Fruit fly (Drosophila melanogaster) whole organism, embryonic: Measurements from ENCODE around the gene CG17264.
A peak's percentile ranks its signal among the peaks of the same experiment; 100 is the strongest.

Experiments
- Atf-2 ChIP-seq: fragments of 200-800 bp; sonication (Bioruptor generic); optimal IDR thresholded peaks from 2 replicates; lab custom pipeline; 2016; ENCODE audit warnings: missing biosample characterization, missing genetic modification characterization
- Atf3 ChIP-seq: fragments of 200-800 bp; sonication (Bioruptor generic); optimal IDR thresholded peaks from 3 replicates; lab custom pipeline; 2016; ENCODE audit warnings: missing biosample characterization, missing genetic modification characterization
- CG10147 ChIP-seq: fragments of 200-800 bp; sonication (Bioruptor generic); optimal IDR thresholded peaks from 2 replicates; lab custom pipeline; 2019; ENCODE audit warnings: missing biosample characterization, mild to moderate bottlenecking, missing genetic modification characterization, moderate library complexity
- CG1024 ChIP-seq: fragments of 200-800 bp; sonication (Bioruptor generic); IDR thresholded peaks from 2 replicates; pipeline ENCODE4 v1.3.6; 2022; ENCODE audit warnings: missing biosample characterization, missing genetic modification characterization
- CG10321 ChIP-seq: fragments of 200-800 bp; sonication (Bioruptor generic); IDR thresholded peaks from 2 replicates; pipeline ENCODE4 v1.3.6; 2022; ENCODE audit warnings: missing biosample characterization, missing genetic modification characterization
- CG13123 ChIP-seq: fragments of 200-800 bp; sonication (Bioruptor generic); optimal IDR thresholded peaks from 2 replicates; lab custom pipeline; 2016; ENCODE audit warnings: missing biosample characterization, missing genetic modification characterization
- CG13775 ChIP-seq: fragments of 200-800 bp; sonication (Bioruptor generic); optimal IDR thresholded peaks from 3 replicates; lab custom pipeline; 2017; ENCODE audit warnings: missing biosample characterization, mild to moderate bottlenecking, missing genetic modification characterization
- CG15601 ChIP-seq: fragments of 200-800 bp; sonication (Bioruptor generic); optimal IDR thresholded peaks from 3 replicates; lab custom pipeline; 2019; ENCODE audit warnings: missing biosample characterization, mild to moderate bottlenecking, missing genetic modification characterization, moderate library complexity
- CG1647 ChIP-seq: fragments of 200-800 bp; sonication (Bioruptor generic); optimal IDR thresholded peaks from 3 replicates; lab custom pipeline; 2016; ENCODE audit warnings: missing biosample characterization, missing genetic modification characterization
- CG17361 ChIP-seq: fragments of 200-800 bp; sonication (Bioruptor generic); IDR thresholded peaks from 3 replicates; pipeline ENCODE4 v1.3.6; 2022; ENCODE audit warnings: missing biosample characterization, missing genetic modification characterization
- CG17612 ChIP-seq: fragments of 200-800 bp; sonication (Bioruptor generic); IDR thresholded peaks from 2 replicates; pipeline ENCODE4 v1.3.6; 2022; ENCODE audit warnings: missing biosample characterization, missing genetic modification characterization
- CG18262 ChIP-seq: fragments of 200-800 bp; optimal IDR thresholded peaks from 3 replicates; lab custom pipeline; 2019; ENCODE audit warnings: missing biosample characterization, mild to moderate bottlenecking, missing genetic modification characterization, moderate library complexity
- CG1832 ChIP-seq: fragments of 200-800 bp; sonication (Bioruptor generic); optimal IDR thresholded peaks from 2 replicates; lab custom pipeline; 2017; ENCODE audit warnings: missing biosample characterization, mild to moderate bottlenecking, missing genetic modification characterization, inconsistent platforms
- CG2712 ChIP-seq: fragments of 200-800 bp; optimal IDR thresholded peaks from 3 replicates; lab custom pipeline; 2019; ENCODE audit warnings: missing biosample characterization, mild to moderate bottlenecking, missing genetic modification characterization, moderate library complexity
- CG30403 ChIP-seq: fragments of 200-800 bp; sonication (Bioruptor generic); optimal IDR thresholded peaks from 3 replicates; lab custom pipeline; 2016; ENCODE audit warnings: missing biosample characterization, missing genetic modification characterization
- CG3065 ChIP-seq: fragments of 200-800 bp; sonication (Bioruptor generic); optimal IDR thresholded peaks from 2 replicates; lab custom pipeline; 2016; ENCODE audit warnings: missing biosample characterization, missing genetic modification characterization
- CG4360 ChIP-seq: fragments of 200-800 bp; sonication (Bioruptor generic); IDR thresholded peaks from 2 replicates; pipeline ENCODE4 v1.3.6; 2022; ENCODE audit warnings: missing biosample characterization, missing genetic modification characterization
- CG7271 ChIP-seq: fragments of 200-800 bp; sonication (Bioruptor generic); optimal IDR thresholded peaks from 2 replicates; lab custom pipeline; 2018; ENCODE audit warnings: missing biosample characterization, mild to moderate bottlenecking, missing genetic modification characterization, moderate library complexity
- CG7745 ChIP-seq: fragments of 200-800 bp; sonication (Bioruptor generic); optimal IDR thresholded peaks from 2 replicates; lab custom pipeline; 2018; ENCODE audit warnings: missing biosample characterization, mild to moderate bottlenecking, missing genetic modification characterization, moderate library complexity
- CG8281 ChIP-seq: fragments of 200-800 bp; sonication (Bioruptor generic); optimal IDR thresholded peaks from 2 replicates; lab custom pipeline; 2018; ENCODE audit warnings: missing biosample characterization, mild to moderate bottlenecking, missing genetic modification characterization, moderate library complexity
- CG9876 ChIP-seq: fragments of 200-800 bp; sonication (Bioruptor generic); optimal IDR thresholded peaks from 2 replicates; lab custom pipeline; 2016; ENCODE audit warnings: missing biosample characterization, missing genetic modification characterization
- Dip2 ChIP-seq: fragments of 200-800 bp; sonication (Bioruptor generic); IDR thresholded peaks from 2 replicates; pipeline ENCODE4 v1.3.6; 2022; ENCODE audit warnings: missing biosample characterization, missing genetic modification characterization
- Dip3 ChIP-seq: fragments of 200-800 bp; sonication (Bioruptor generic); optimal IDR thresholded peaks from 3 replicates; lab custom pipeline; 2016; ENCODE audit warnings: missing biosample characterization, missing genetic modification characterization
- Dll ChIP-seq: fragments of 200-800 bp; sonication (Bioruptor generic); IDR thresholded peaks from 4 replicates; pipeline ENCODE4 v1.3.6; 2022; ENCODE audit warnings: missing biosample characterization, missing genetic modification characterization; ENCODE audit not compliant: partially characterized antibody
- Doc3 ChIP-seq: fragments of 200-800 bp; sonication (Bioruptor generic); IDR thresholded peaks from 3 replicates; pipeline ENCODE4 v1.3.6; 2022; ENCODE audit warnings: missing biosample characterization, missing genetic modification characterization; ENCODE audit not compliant: partially characterized antibody
- Ets65A ChIP-seq: fragments of 200-800 bp; sonication (Bioruptor generic); peaks from one replicate; lab custom pipeline; 2016; ENCODE audit warnings: missing biosample characterization, missing genetic modification characterization
- Hey ChIP-seq: fragments of 200-800 bp; sonication (Bioruptor generic); optimal IDR thresholded peaks from 3 replicates; lab custom pipeline; 2018; ENCODE audit warnings: missing biosample characterization, mild to moderate bottlenecking, missing genetic modification characterization
- HmgZ ChIP-seq: fragments of 200-800 bp; sonication (Bioruptor generic); optimal IDR thresholded peaks from 2 replicates; lab custom pipeline; 2018; ENCODE audit warnings: missing biosample characterization, mild to moderate bottlenecking, missing genetic modification characterization
- Lhr ChIP-seq: fragments of 200-800 bp; sonication (Bioruptor generic); optimal IDR thresholded peaks from 3 replicates; lab custom pipeline; 2017; ENCODE audit warnings: mild to moderate bottlenecking, missing biosample characterization, missing genetic modification reagents, missing genetic modification characterization
- Med ChIP-seq: fragments of 200-800 bp; sonication (Bioruptor generic); peaks from one replicate; lab custom pipeline; 2016; ENCODE audit warnings: missing biosample characterization, missing genetic modification characterization, mild to moderate bottlenecking, inconsistent platforms, moderate library complexity
- Mes4 ChIP-seq: fragments of 200-800 bp; sonication (Bioruptor generic); optimal IDR thresholded peaks from 2 replicates; lab custom pipeline; 2016; ENCODE audit warnings: missing biosample characterization, missing genetic modification characterization
- NC2α ChIP-seq: fragments of 200-800 bp; sonication (Bioruptor generic); optimal IDR thresholded peaks from 2 replicates; lab custom pipeline; 2016; ENCODE audit warnings: missing biosample characterization, missing genetic modification characterization
- NfI ChIP-seq: fragments of 200-800 bp; sonication (Bioruptor generic); optimal IDR thresholded peaks from 3 replicates; lab custom pipeline; 2018; ENCODE audit warnings: missing biosample characterization, mild to moderate bottlenecking, missing genetic modification characterization, moderate library complexity
- Optix ChIP-seq: fragments of 200-800 bp; sonication (Bioruptor generic); IDR thresholded peaks from 3 replicates; pipeline ENCODE4 v1.3.6; 2022; ENCODE audit warnings: missing biosample characterization, missing genetic modification characterization
- Ravus ChIP-seq: fragments of 200-800 bp; sonication (Bioruptor generic); IDR thresholded peaks from 2 replicates; pipeline ENCODE4 v1.3.6; 2022; ENCODE audit warnings: missing biosample characterization, missing genetic modification characterization
- TFAM ChIP-seq: fragments of 200-800 bp; sonication (Bioruptor generic); optimal IDR thresholded peaks from 2 replicates; lab custom pipeline; 2017; ENCODE audit warnings: missing biosample characterization, missing genetic modification characterization, inconsistent platforms
- ash1 ChIP-seq: fragments of 200-800 bp; sonication (Bioruptor generic); optimal IDR thresholded peaks from 2 replicates; lab custom pipeline; 2018; ENCODE audit warnings: missing biosample characterization, mild to moderate bottlenecking, missing genetic modification characterization
- br ChIP-seq: fragments of >200 bp; optimal IDR thresholded peaks from 2 replicates; lab custom pipeline; 2017
- chinmo ChIP-seq: fragments of 200-800 bp; sonication (Bioruptor generic); IDR thresholded peaks from 4 replicates; pipeline ENCODE4 v1.3.6; 2022; ENCODE audit warnings: missing biosample characterization, missing genetic modification characterization; ENCODE audit not compliant: partially characterized antibody
- dimm ChIP-seq: fragments of 200-800 bp; sonication (Bioruptor generic); IDR thresholded peaks from 2 replicates; pipeline ENCODE4 v1.3.6; 2022; ENCODE audit warnings: missing biosample characterization, missing genetic modification characterization
- eve ChIP-seq, 2 experiments: fragments of >200 bp; optimal IDR thresholded peaks; 2 replicates each; lab custom pipeline; 2017; ENCODE audit warnings: missing biosample characterization in 2 of 2, missing genetic modification characterization in 2 of 2
- gce ChIP-seq: fragments of 200-800 bp; sonication (Bioruptor generic); IDR thresholded peaks from 3 replicates; pipeline ENCODE4 v1.3.6; 2022; ENCODE audit warnings: missing biosample characterization, missing genetic modification characterization
- gsb ChIP-seq: fragments of 200-800 bp; sonication (Bioruptor generic); IDR thresholded peaks from 2 replicates; pipeline ENCODE4 v1.3.6; 2022; ENCODE audit warnings: missing biosample characterization, missing genetic modification characterization
- jing ChIP-seq: fragments of 200-800 bp; sonication (Bioruptor generic); optimal IDR thresholded peaks from 2 replicates; lab custom pipeline; 2018; ENCODE audit warnings: missing biosample characterization, mild to moderate bottlenecking, missing genetic modification characterization
- mirr ChIP-seq: fragments of 200-800 bp; sonication (Bioruptor generic); optimal IDR thresholded peaks from 3 replicates; lab custom pipeline; 2018; ENCODE audit warnings: missing biosample characterization, mild to moderate bottlenecking, missing genetic modification characterization
- nerfin-1 ChIP-seq: fragments of 200-800 bp; sonication (Bioruptor generic); optimal IDR thresholded peaks from 3 replicates; lab custom pipeline; 2019; ENCODE audit warnings: missing biosample characterization, mild to moderate bottlenecking, missing genetic modification characterization, moderate library complexity
- scrt ChIP-seq: fragments of 200-800 bp; sonication (Bioruptor generic); optimal IDR thresholded peaks from 2 replicates; lab custom pipeline; 2018; ENCODE audit warnings: missing biosample characterization, mild to moderate bottlenecking, missing genetic modification characterization, moderate library complexity
- sob ChIP-seq: fragments of 200-800 bp; sonication (Bioruptor generic); IDR thresholded peaks from 2 replicates; pipeline ENCODE4 v1.3.6; 2022; ENCODE audit warnings: missing biosample characterization, missing genetic modification characterization
- stc ChIP-seq: fragments of 200-800 bp; sonication (Bioruptor generic); IDR thresholded peaks from 2 replicates; pipeline ENCODE4 v1.3.6; 2022; ENCODE audit warnings: missing biosample characterization, missing genetic modification characterization
- twi ChIP-seq: fragments of 200-800 bp; optimal IDR thresholded peaks from 2 replicates; lab custom pipeline; 2019; ENCODE audit warnings: missing biosample characterization, mild to moderate bottlenecking, missing genetic modification characterization, moderate library complexity

The CG17264 gene

DNA sequence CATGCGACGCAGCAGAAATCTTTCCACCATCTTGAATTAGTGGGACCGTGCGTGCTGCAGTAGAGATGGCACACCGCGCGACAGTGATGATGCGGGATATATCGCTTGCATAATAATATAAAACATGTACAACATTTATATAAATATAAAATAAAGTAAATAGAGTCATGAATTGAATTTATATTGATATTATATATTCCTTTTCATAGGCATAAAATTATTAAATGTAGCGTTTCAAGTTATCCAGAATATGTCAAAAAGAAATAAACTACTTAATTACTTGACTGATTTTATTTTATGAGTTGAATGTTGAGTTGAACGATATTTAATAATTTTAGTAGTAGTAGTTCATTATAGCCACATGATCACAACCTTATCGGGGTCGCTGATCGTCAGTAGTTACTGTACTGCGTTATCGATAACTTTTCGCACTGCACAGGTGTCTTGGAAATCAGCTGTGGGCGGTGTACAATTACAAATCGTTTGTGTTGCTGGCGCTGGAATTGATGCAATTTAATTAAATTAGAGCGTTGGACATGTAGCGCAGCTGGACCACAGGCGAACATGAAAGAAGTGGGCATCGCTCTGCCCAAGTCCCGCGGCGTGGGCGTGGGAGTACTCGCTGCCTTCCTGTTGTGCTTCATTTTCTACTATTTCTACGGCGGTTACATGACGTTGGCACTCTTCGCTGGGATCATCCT lies 30.5 kb upstream of the CG17264 start, which contains the start of the genes Chd1 and Bem46 (continued):
- peak; percentile 97 for TF ChIP-seq Ets65A (GFP tag; lab: Kevin White, UChicago)
- TF ChIP-seq dimm (GFP tag; lab: Robert Waterston, UW), result peak; percentile 65; the same call in 1 of the 2 replicates
- TF ChIP-seq ash1 (GFP tag; lab: Kevin White, UChicago), result no peak
- no peak for TF ChIP-seq Hey (tag; lab: Kevin White, UChicago)
- TF ChIP-seq gce (GFP tag; lab: Robert Waterston, UW), result 0 out of 3 replicates have a peak, but pooled peaks have one; percentile 8
- no peak for TF ChIP-seq Mes4 (GFP tag; lab: Kevin White, UChicago)
- TF ChIP-seq CG7271 (tag; lab: Kevin White, UChicago), result peak; percentile 47
- TF ChIP-seq CG4360 (GFP tag; lab: Robert Waterston, UW), result 0 out of 2 replicates have a peak, but pooled peaks have one; percentile 36
- peak; percentile 74 for TF ChIP-seq Dip3
- TF ChIP-seq mirr (GFP tag; lab: Kevin White, UChicago), result peak; percentile 15
- TF ChIP-seq NC2α (GFP tag; lab: Kevin White, UChicago), result no peak
- peak; percentile 88 for TF ChIP-seq CG18262 (tag; lab: Kevin White, UChicago)
- TF ChIP-seq NfI, result peak; percentile 85
- TF ChIP-seq CG13775 (GFP tag; lab: Kevin White, UChicago), result peak; percentile 92
- TF ChIP-seq gsb (GFP tag; lab: Robert Waterston, UW), result peak; percentile 42; the same call in 1 of the 2 replicates
- TF ChIP-seq twi (tag; lab: Kevin White, UChicago), result peak; percentile 81
- peak; percentile 78 for TF ChIP-seq CG13123 (GFP tag; lab: Kevin White, UChicago)
- TF ChIP-seq CG17361 (GFP tag; lab: Robert Waterston, UW), result peak; percentile 96
- peak; percentile 16 for TF ChIP-seq CG9876 (GFP tag; lab: Kevin White, UChicago)
- peak; percentile 75 for TF ChIP-seq scrt (GFP tag; lab: Kevin White, UChicago)
- TF ChIP-seq CG30403 (GFP tag; lab: Kevin White, UChicago), result peak; percentile 93
- TF ChIP-seq CG10147 (GFP tag; lab: Kevin White, UChicago), result peak; percentile 87
- TF ChIP-seq eve (GFP tag; optimal IDR thresholded peaks at IDR 0.05; lab: Kevin White, UChicago), result no peak
- TF ChIP-seq CG1024 (GFP tag; lab: Robert Waterston, UW), result 0 out of 2 replicates have a peak, but pooled peaks have one; percentile 7
- TF ChIP-seq sob (GFP tag; lab: Robert Waterston, UW), result peak; percentile 80
- peak; percentile 61 for TF ChIP-seq CG3065 (GFP tag; lab: Kevin White, UChicago)
- no peak for TF ChIP-seq CG1832 (GFP tag; lab: Kevin White, UChicago)
- TF ChIP-seq br, result no peak
- peak; percentile 74 for TF ChIP-seq HmgZ (tag; lab: Kevin White, UChicago)
- TF ChIP-seq CG1647 (GFP tag; lab: Kevin White, UChicago), result peak; percentile 41
- 0 out of 4 replicates have a peak, but pooled peaks have one; percentile 40 for TF ChIP-seq chinmo (GFP tag; lab: Robert Waterston, UW)
- TF ChIP-seq CG8281, result no peak
- peak; percentile 57 for TF ChIP-seq Atf-2 (GFP tag; lab: Kevin White, UChicago)
- TF ChIP-seq CG2712 (tag; lab: Kevin White, UChicago), result peak; percentile 92
- no peak for TF ChIP-seq Dip2 (GFP tag; lab: Robert Waterston, UW)
- TF ChIP-seq CG17612 (GFP tag; lab: Robert Waterston, UW), result peak; percentile 77
- peak; percentile 77 for TF ChIP-seq nerfin-1
- TF ChIP-seq Ravus (GFP tag; lab: Robert Waterston, UW), result peak; percentile 25
- TF ChIP-seq Optix, result 0 out of 3 replicates have a peak, but pooled peaks have one; percentile 41
- no peak for TF ChIP-seq jing (GFP tag; lab: Kevin White, UChicago)
- TF ChIP-seq Dll (GFP tag; lab: Robert Waterston, UW), result 0 out of 4 replicates have a peak, but pooled peaks have one; percentile 58
- TF ChIP-seq CG7745 (tag; lab: Kevin White, UChicago), result no peak
- no peak for TF ChIP-seq CG15601 (tag; lab: Kevin White, UChicago)
- TF ChIP-seq Lhr (GFP tag; lab: Kevin White, UChicago), result no peak
- peak; percentile 33; the same call in 1 of the 2 replicates for TF ChIP-seq CG10321 (GFP tag; lab: Robert Waterston, UW)
- peak; percentile 93 for TF ChIP-seq Med (GFP tag; lab: Kevin White, UChicago)
- peak; percentile 35; the same call in 1 of the 2 replicates for TF ChIP-seq stc (GFP tag; lab: Robert Waterston, UW)
- no peak for TF ChIP-seq TFAM
- TF ChIP-seq Atf3 (GFP tag; lab: Kevin White, UChicago), result peak; percentile 61
- TF ChIP-seq Doc3 (GFP tag; lab: Robert Waterston, UW), result no peak
